Fruit fly (Drosophila melanogaster) whole organism, prepupa: Measurements from ENCODE around the gene CG5676.
A peak's percentile ranks its signal among the peaks of the same experiment; 100 is the strongest.

ENCODE experiments used
- Blimp-1 ChIP-seq: fragments of 200-800 bp; sonication (Bioruptor generic); optimal IDR thresholded peaks from 3 replicates; lab custom pipeline; 2017; ENCODE audit warnings: missing biosample characterization, missing genetic modification characterization, mild to moderate bottlenecking, moderate library complexity, missing genetic modification reagents
- CG10669 ChIP-seq: fragments of 200-800 bp; sonication (Bioruptor generic); optimal IDR thresholded peaks from 3 replicates; lab custom pipeline; 2018; ENCODE audit warnings: missing biosample characterization, mild to moderate bottlenecking, missing genetic modification characterization, moderate library complexity
- CG11294 ChIP-seq: fragments of 200-800 bp; sonication (Bioruptor generic); IDR thresholded peaks from 2 replicates; pipeline ENCODE4 v1.3.6; 2022; ENCODE audit warnings: missing biosample characterization, missing genetic modification characterization
- CG11902 ChIP-seq: fragments of 200-800 bp; sonication (Bioruptor generic); optimal IDR thresholded peaks from 3 replicates; lab custom pipeline; 2016; ENCODE audit warnings: missing biosample characterization, missing genetic modification characterization
- CG1621 ChIP-seq: fragments of 200-800 bp; sonication (Bioruptor generic); optimal IDR thresholded peaks from 3 replicates; lab custom pipeline; 2018; ENCODE audit warnings: missing biosample characterization, mild to moderate bottlenecking, missing genetic modification characterization
- CG16779 ChIP-seq: fragments of 200-800 bp; sonication (Bioruptor generic); optimal IDR thresholded peaks from 3 replicates; lab custom pipeline; 2017; ENCODE audit warnings: missing biosample characterization, mild to moderate bottlenecking, missing genetic modification characterization
- CG32006 ChIP-seq: fragments of 200-800 bp; sonication (Bioruptor generic); optimal IDR thresholded peaks from 3 replicates; lab custom pipeline; 2017; ENCODE audit warnings: missing biosample characterization, mild to moderate bottlenecking, missing genetic modification characterization
- CG34406 ChIP-seq: fragments of 200-800 bp; sonication (Bioruptor generic); optimal IDR thresholded peaks from 3 replicates; lab custom pipeline; 2016; ENCODE audit warnings: missing biosample characterization, missing genetic modification characterization
- CG3919 ChIP-seq: fragments of 200-800 bp; sonication (Bioruptor generic); optimal IDR thresholded peaks from 3 replicates; lab custom pipeline; 2016; ENCODE audit warnings: missing biosample characterization, missing genetic modification characterization
- CG6163 ChIP-seq: fragments of 200-800 bp; sonication (Bioruptor generic); IDR thresholded peaks from 3 replicates; pipeline ENCODE4 v1.3.6; 2022; ENCODE audit warnings: missing biosample characterization, missing genetic modification characterization
- CG6276 ChIP-seq: fragments of 200-800 bp; sonication (Bioruptor generic); optimal IDR thresholded peaks from 2 replicates; lab custom pipeline; 2017; ENCODE audit warnings: missing biosample characterization, mild to moderate bottlenecking, missing genetic modification characterization
- CG6792 ChIP-seq: fragments of 200-800 bp; sonication (Bioruptor generic); optimal IDR thresholded peaks from 3 replicates; lab custom pipeline; 2016; ENCODE audit warnings: missing biosample characterization, missing genetic modification characterization
- CG6808 ChIP-seq: fragments of 200-800 bp; sonication (Bioruptor generic); optimal IDR thresholded peaks from 3 replicates; lab custom pipeline; 2017; ENCODE audit warnings: missing biosample characterization, missing genetic modification characterization, mild to moderate bottlenecking, moderate library complexity, missing genetic modification reagents
- CG6854 ChIP-seq: fragments of 200-800 bp; sonication (Bioruptor generic); optimal IDR thresholded peaks from 2 replicates; lab custom pipeline; 2017; ENCODE audit warnings: missing biosample characterization, mild to moderate bottlenecking, missing genetic modification characterization
- CG7368 ChIP-seq: fragments of 200-800 bp; sonication (Bioruptor generic); optimal IDR thresholded peaks from 3 replicates; lab custom pipeline; 2016; ENCODE audit warnings: missing biosample characterization, missing genetic modification characterization
- CG8319 ChIP-seq: fragments of 200-800 bp; sonication (Bioruptor generic); optimal IDR thresholded peaks from 3 replicates; lab custom pipeline; 2016; ENCODE audit warnings: missing biosample characterization, missing genetic modification characterization
- CG8632 ChIP-seq: fragments of 200-800 bp; sonication (Bioruptor generic); optimal IDR thresholded peaks from 3 replicates; lab custom pipeline; 2016; ENCODE audit warnings: missing biosample characterization, missing genetic modification characterization
- Eip78C ChIP-seq: fragments of 200-800 bp; sonication (Bioruptor generic); peaks from one replicate; lab custom pipeline; 2016; ENCODE audit warnings: missing biosample characterization, missing genetic modification characterization
- Eip93F ChIP-seq: fragments of 200-800 bp; sonication (Bioruptor generic); optimal IDR thresholded peaks from 2 replicates; lab custom pipeline; 2016; ENCODE audit warnings: missing biosample characterization, mild to moderate bottlenecking, missing genetic modification characterization
- Ets21C ChIP-seq: fragments of 200-800 bp; sonication (Bioruptor generic); optimal IDR thresholded peaks from 3 replicates; lab custom pipeline; 2016; ENCODE audit warnings: missing biosample characterization, missing genetic modification characterization
- Gug ChIP-seq: fragments of 200-800 bp; sonication (Bioruptor generic); IDR thresholded peaks from 2 replicates; pipeline ENCODE4 v1.3.6; 2022; ENCODE audit warnings: missing biosample characterization, missing genetic modification characterization
- Hr38 ChIP-seq: sonication (Bioruptor generic); optimal IDR thresholded peaks from 2 replicates; lab custom pipeline; 2016; ENCODE audit warnings: missing biosample characterization, missing genetic modification characterization
- Lpt ChIP-seq: fragments of 200-800 bp; sonication (Bioruptor generic); optimal IDR thresholded peaks from 3 replicates; lab custom pipeline; 2016; ENCODE audit warnings: missing biosample characterization, missing genetic modification characterization
- Met ChIP-seq: fragments of 200-800 bp; sonication (Bioruptor generic); optimal IDR thresholded peaks from 3 replicates; lab custom pipeline; 2016; ENCODE audit warnings: missing biosample characterization, missing genetic modification characterization
- OdsH ChIP-seq: fragments of 200-800 bp; sonication (Bioruptor generic); optimal IDR thresholded peaks from 3 replicates; lab custom pipeline; 2016; ENCODE audit warnings: missing biosample characterization, missing genetic modification characterization
- Smox ChIP-seq: fragments of 200-800 bp; sonication (Bioruptor generic); optimal IDR thresholded peaks from 3 replicates; lab custom pipeline; 2016; ENCODE audit warnings: missing biosample characterization, missing genetic modification characterization
- Sox102F ChIP-seq: fragments of 200-800 bp; sonication (Bioruptor generic); optimal IDR thresholded peaks from 2 replicates; lab custom pipeline; 2016; ENCODE audit warnings: missing biosample characterization, mild to moderate bottlenecking, missing genetic modification characterization
- Sox14 ChIP-seq: fragments of 200-800 bp; sonication (Bioruptor generic); optimal IDR thresholded peaks from 3 replicates; lab custom pipeline; 2016; ENCODE audit warnings: missing biosample characterization, missing genetic modification characterization
- Sox15 ChIP-seq: fragments of 200-800 bp; sonication (Bioruptor generic); optimal IDR thresholded peaks from 3 replicates; lab custom pipeline; 2016; ENCODE audit warnings: missing biosample characterization, missing genetic modification characterization
- achi ChIP-seq: fragments of 200-800 bp; sonication (Bioruptor generic); optimal IDR thresholded peaks from 3 replicates; lab custom pipeline; 2016; ENCODE audit warnings: missing biosample characterization, missing genetic modification characterization
- acj6 ChIP-seq: fragments of 200-800 bp; sonication (Bioruptor generic); optimal IDR thresholded peaks from 3 replicates; lab custom pipeline; 2016; ENCODE audit warnings: missing biosample characterization, missing genetic modification characterization
- dac ChIP-seq: fragments of 200-800 bp; sonication (Bioruptor generic); optimal IDR thresholded peaks from 2 replicates; lab custom pipeline; 2017; ENCODE audit warnings: missing biosample characterization, mild to moderate bottlenecking, missing genetic modification characterization
- dsx ChIP-seq: fragments of 200-800 bp; optimal IDR thresholded peaks from 3 replicates; lab custom pipeline; 2019; ENCODE audit warnings: missing biosample characterization, mild to moderate bottlenecking, missing genetic modification characterization, moderate library complexity; ENCODE audit not compliant: poor library complexity, severe bottlenecking
- esn ChIP-seq: fragments of 200-800 bp; sonication (Bioruptor generic); optimal IDR thresholded peaks from 2 replicates; lab custom pipeline; 2016; ENCODE audit warnings: missing biosample characterization, mild to moderate bottlenecking, missing genetic modification characterization, moderate library complexity
- fd85E ChIP-seq: fragments of 200-800 bp; sonication (Bioruptor generic); optimal IDR thresholded peaks from 3 replicates; lab custom pipeline; 2016; ENCODE audit warnings: missing biosample characterization, missing genetic modification characterization
- fkh ChIP-seq: fragments of 200-800 bp; sonication (Bioruptor generic); optimal IDR thresholded peaks from 3 replicates; lab custom pipeline; 2017; ENCODE audit warnings: missing biosample characterization, mild to moderate bottlenecking, missing genetic modification characterization, moderate library complexity
- lz ChIP-seq: fragments of 200-800 bp; sonication (Bioruptor generic); optimal IDR thresholded peaks from 3 replicates; lab custom pipeline; 2016; ENCODE audit warnings: missing biosample characterization, missing genetic modification characterization
- net ChIP-seq: fragments of 200-800 bp; sonication (Bioruptor generic); optimal IDR thresholded peaks from 3 replicates; lab custom pipeline; 2016; ENCODE audit warnings: missing biosample characterization, missing genetic modification characterization
- pdm3 ChIP-seq: fragments of 200-800 bp; sonication (Bioruptor generic); optimal IDR thresholded peaks from 3 replicates; lab custom pipeline; 2016; ENCODE audit warnings: missing biosample characterization, missing genetic modification characterization
- salr ChIP-seq, 2 experiments: fragments of 200-800 bp; sonication (Bioruptor generic); optimal IDR thresholded peaks; 3 replicates each; lab custom pipeline; 2016 to 2018; ENCODE audit warnings: missing biosample characterization in 2 of 2, missing genetic modification characterization in 2 of 2, mild to moderate bottlenecking in 1 of 2
- vri ChIP-seq: fragments of 200-800 bp; sonication (Bioruptor generic); optimal IDR thresholded peaks from 3 replicates; lab custom pipeline; 2016; ENCODE audit warnings: missing biosample characterization, mild to moderate bottlenecking, missing genetic modification characterization

CG5676 gene

DNA sequence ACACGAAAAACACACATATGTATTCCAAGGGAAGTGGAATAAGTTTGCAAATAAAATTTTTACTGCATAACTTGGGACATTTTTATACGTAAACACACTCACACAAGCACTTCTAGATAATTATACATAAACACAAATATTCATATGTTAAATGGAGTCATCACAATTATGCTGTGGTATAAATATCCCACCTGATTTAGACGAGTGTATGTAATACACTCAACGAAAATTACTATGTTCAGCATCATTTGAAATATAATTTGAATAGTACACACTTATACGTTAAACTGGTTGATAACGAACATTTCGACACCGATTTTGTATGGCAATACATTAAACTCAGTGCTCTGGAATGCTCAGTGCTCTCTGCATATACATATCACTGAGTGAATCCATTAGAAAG is 24.6 kb downstream of the CG5676 start (continued):
- peak; percentile 31 for TF ChIP-seq Lpt (GFP tag; lab: Kevin White, UChicago)
- no peak for TF ChIP-seq CG1621 (tag; lab: Kevin White, UChicago)
- TF ChIP-seq CG11902 (GFP tag; lab: Kevin White, UChicago): no peak
- no peak for TF ChIP-seq Blimp-1 (GFP tag; lab: Kevin White, UChicago)
- no peak for TF ChIP-seq CG6854 (GFP tag; lab: Kevin White, UChicago)
- peak; percentile 61 for TF ChIP-seq Sox14 (GFP tag; lab: Kevin White, UChicago)
- no peak for TF ChIP-seq fd85E (GFP tag; lab: Kevin White, UChicago)
- TF ChIP-seq esn (GFP tag; lab: Kevin White, UChicago): peak; percentile 55
- peak; percentile 4 for TF ChIP-seq vri (GFP tag; lab: Kevin White, UChicago)
- TF ChIP-seq CG8319 (GFP tag; lab: Kevin White, UChicago): peak; percentile 4
- TF ChIP-seq Sox102F: peak; percentile 45
- TF ChIP-seq CG8632: peak; percentile 29
- peak; percentile 43 for TF ChIP-seq acj6 (GFP tag; lab: Kevin White, UChicago)
- no peak for TF ChIP-seq CG16779 (tag; lab: Kevin White, UChicago)
- TF ChIP-seq Hr38 (GFP tag; lab: Kevin White, UChicago): no peak
- TF ChIP-seq CG32006: no peak
- peak; percentile 36 for TF ChIP-seq CG34406 (GFP tag; lab: Kevin White, UChicago)
- TF ChIP-seq lz (GFP tag; lab: Kevin White, UChicago): no peak
- no peak for TF ChIP-seq CG3919
- TF ChIP-seq fkh (GFP tag; lab: Kevin White, UChicago): peak; percentile 5
- TF ChIP-seq Eip78C (GFP tag; lab: Kevin White, UChicago): peak; percentile 84
- TF ChIP-seq OdsH (GFP tag; lab: Kevin White, UChicago): peak; percentile 57
- no peak for TF ChIP-seq Gug (GFP tag; lab: Robert Waterston, UW)
- peak; percentile 17 for TF ChIP-seq dsx (GFP tag; lab: Kevin White, UChicago)
- TF ChIP-seq CG10669: peak; percentile 51
- no peak for TF ChIP-seq pdm3 (GFP tag; lab: Kevin White, UChicago)
- TF ChIP-seq Sox15: peak; percentile 2
- no peak for TF ChIP-seq CG7368
- no peak for TF ChIP-seq CG6163 (GFP tag; lab: Robert Waterston, UW)
- peak; percentile 54 for TF ChIP-seq Met (GFP tag; lab: Kevin White, UChicago)
- peak; percentile 32 for TF ChIP-seq CG6792 (GFP tag; lab: Kevin White, UChicago)
- no peak for TF ChIP-seq CG6276 (GFP tag; lab: Kevin White, UChicago)
- TF ChIP-seq salr (GFP tag; optimal IDR thresholded peaks at IDR 0.05; lab: Kevin White, UChicago): no peak
- TF ChIP-seq net (GFP tag; lab: Kevin White, UChicago): no peak
- TF ChIP-seq CG11294: no peak
- TF ChIP-seq CG6808: peak; percentile 14
- TF ChIP-seq Smox: no peak
- TF ChIP-seq dac (GFP tag; lab: Kevin White, UChicago): peak; percentile 24
- TF ChIP-seq Ets21C: no peak

DNA sequence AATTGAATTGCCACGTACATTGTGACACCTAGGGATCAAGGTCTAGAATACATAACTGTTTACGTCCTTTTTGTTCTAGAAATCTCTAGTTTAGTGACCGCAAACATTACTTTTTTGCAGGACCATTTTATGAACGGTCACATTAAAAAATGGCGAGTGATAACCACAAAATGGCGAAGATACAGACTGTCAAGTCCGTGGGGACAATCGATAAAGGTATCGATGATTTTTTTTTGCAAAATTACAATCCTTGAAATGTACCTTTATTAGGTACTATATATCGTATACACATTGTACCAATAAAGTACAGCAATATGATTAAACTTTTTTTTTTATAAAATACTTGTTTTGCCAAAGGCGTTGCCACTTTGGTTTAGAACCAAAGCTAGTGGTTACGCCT is 25.2 kb downstream of the CG5676 start:
- peak; percentile 9 for TF ChIP-seq achi (GFP tag; lab: Kevin White, UChicago)
- no peak for TF ChIP-seq Eip93F (GFP tag; lab: Kevin White, UChicago)
- TF ChIP-seq Eip78C (GFP tag; lab: Kevin White, UChicago): peak; percentile 40
